Worm (Caenorhabditis elegans) whole organism, late embryonic: Measurements from ENCODE around the gene F28G4.4.
A peak's percentile ranks its signal among the peaks of the same experiment; 100 is the strongest.

Experiments used
- C08G9.2 ChIP-seq: sonication (generic microtip); optimal IDR thresholded peaks from 2 replicates; lab custom pipeline; 2016; ENCODE audit warnings: mild to moderate bottlenecking, missing genetic modification characterization, moderate library complexity, missing compliant biosample characterization
- C38D4.7 ChIP-seq: fragments of 200-800 bp; sonication (Bioruptor generic); optimal IDR thresholded peaks from 2 replicates; lab custom pipeline; 2018; ENCODE audit warnings: mild to moderate bottlenecking, missing genetic modification characterization, moderate library complexity, missing compliant biosample characterization
- K02D7.2 ChIP-seq: sonication (generic microtip); optimal IDR thresholded peaks from 2 replicates; lab custom pipeline; 2017; ENCODE audit warnings: mild to moderate bottlenecking, missing genetic modification characterization, missing compliant biosample characterization
- T23F11.4 ChIP-seq: fragments of 200-800 bp; sonication (Bioruptor generic); optimal IDR thresholded peaks from 2 replicates; lab custom pipeline; 2018; ENCODE audit warnings: mild to moderate bottlenecking, missing genetic modification characterization, missing compliant biosample characterization
- Y22D7AL.16 ChIP-seq: sonication (generic microtip); optimal IDR thresholded peaks from 2 replicates; lab custom pipeline; 2016; ENCODE audit warnings: missing genetic modification characterization, missing compliant biosample characterization
- ama-1 ChIP-seq: fragments of 150-350 bp; optimal IDR thresholded peaks from 2 replicates; lab custom pipeline; 2014
- ceh-18 ChIP-seq: sonication (generic microtip); optimal IDR thresholded peaks from 2 replicates; lab custom pipeline; 2016; ENCODE audit warnings: missing genetic modification characterization, missing compliant biosample characterization
- ceh-22 ChIP-seq: sonication (generic microtip); optimal IDR thresholded peaks from 2 replicates; lab custom pipeline; 2017; ENCODE audit warnings: missing biosample characterization, missing genetic modification characterization
- ceh-31 ChIP-seq: sonication (generic microtip); optimal IDR thresholded peaks from 2 replicates; lab custom pipeline; 2016; ENCODE audit warnings: missing genetic modification characterization, missing compliant biosample characterization
- ceh-34 ChIP-seq: sonication (generic microtip); optimal IDR thresholded peaks from 2 replicates; lab custom pipeline; 2016; ENCODE audit warnings: mild to moderate bottlenecking, missing genetic modification characterization, missing compliant biosample characterization
- ceh-6 ChIP-seq: fragments of 200-800 bp; sonication (Bioruptor generic); optimal IDR thresholded peaks from 2 replicates; lab custom pipeline; 2018; ENCODE audit warnings: mild to moderate bottlenecking, missing genetic modification characterization, missing compliant biosample characterization
- che-1 ChIP-seq: sonication (generic microtip); optimal IDR thresholded peaks from 2 replicates; lab custom pipeline; 2016; ENCODE audit warnings: mild to moderate bottlenecking, missing genetic modification characterization, missing compliant biosample characterization
- dmd-4 ChIP-seq: sonication (generic microtip); optimal IDR thresholded peaks from 2 replicates; lab custom pipeline; 2016; ENCODE audit warnings: borderline replicate concordance, missing genetic modification characterization, missing compliant biosample characterization
- elt-2 ChIP-seq: sonication (generic microtip); optimal IDR thresholded peaks from 2 replicates; lab custom pipeline; 2016; ENCODE audit warnings: missing genetic modification reagents, missing genetic modification characterization, missing compliant biosample characterization
- elt-4 ChIP-seq: sonication (generic microtip); optimal IDR thresholded peaks from 2 replicates; lab custom pipeline; 2016; ENCODE audit warnings: missing genetic modification characterization, missing compliant biosample characterization
- eyg-1 ChIP-seq: sonication (generic microtip); optimal IDR thresholded peaks from 2 replicates; lab custom pipeline; 2016; ENCODE audit warnings: missing genotype, missing genetic modification characterization, missing compliant biosample characterization
- fkh-10 ChIP-seq: fragments of 150-350 bp; optimal IDR thresholded peaks from 2 replicates; lab custom pipeline; 2014; ENCODE audit warnings: missing biosample characterization, missing genetic modification reagents, missing genetic modification characterization
- fkh-6 ChIP-seq: sonication (generic microtip); optimal IDR thresholded peaks from 2 replicates; lab custom pipeline; 2016; ENCODE audit warnings: missing genetic modification characterization, missing compliant biosample characterization
- gmeb-2 ChIP-seq: sonication (generic microtip); optimal IDR thresholded peaks from 2 replicates; lab custom pipeline; 2016; ENCODE audit warnings: missing genetic modification characterization, inconsistent platforms, missing compliant biosample characterization
- hlh-13 ChIP-seq: fragments of 200-800 bp; sonication (Bioruptor generic); optimal IDR thresholded peaks from 2 replicates; lab custom pipeline; 2018; ENCODE audit warnings: mild to moderate bottlenecking, missing genetic modification characterization, missing compliant biosample characterization
- hlh-15 ChIP-seq: sonication (generic microtip); optimal IDR thresholded peaks from 2 replicates; lab custom pipeline; 2016; ENCODE audit warnings: missing genetic modification characterization, missing compliant biosample characterization
- hlh-30 ChIP-seq: sonication (generic microtip); optimal IDR thresholded peaks from 2 replicates; lab custom pipeline; 2017; ENCODE audit warnings: antibody characterized with exemption, missing genetic modification characterization, missing compliant biosample characterization; ENCODE audit not compliant: insufficient read depth
- hlh-6 ChIP-seq: sonication (generic microtip); optimal IDR thresholded peaks from 2 replicates; lab custom pipeline; 2016; ENCODE audit warnings: missing genotype, missing genetic modification characterization, missing compliant biosample characterization
- lim-6 ChIP-seq: sonication (generic microtip); optimal IDR thresholded peaks from 2 replicates; lab custom pipeline; 2016; ENCODE audit warnings: missing genetic modification characterization, missing compliant biosample characterization
- lin-11 ChIP-seq: fragments of 200-800 bp; sonication (Bioruptor generic); optimal IDR thresholded peaks from 2 replicates; lab custom pipeline; 2018; ENCODE audit warnings: mild to moderate bottlenecking, missing genetic modification characterization, missing compliant biosample characterization
- nfya-1 ChIP-seq: sonication (generic microtip); optimal IDR thresholded peaks from 2 replicates; lab custom pipeline; 2017; ENCODE audit warnings: missing genetic modification characterization, mild to moderate bottlenecking, missing compliant biosample characterization, antibody characterized with exemption, moderate library complexity
- pag-3 ChIP-seq: sonication (generic microtip); optimal IDR thresholded peaks from 2 replicates; lab custom pipeline; 2016; ENCODE audit warnings: missing compliant biosample characterization, missing genetic modification characterization, borderline replicate concordance
- pat-9 ChIP-seq: fragments of 200-800 bp; sonication (Bioruptor generic); optimal IDR thresholded peaks from 2 replicates; lab custom pipeline; 2018; ENCODE audit warnings: mild to moderate bottlenecking, missing genetic modification characterization, moderate library complexity, missing compliant biosample characterization
- pqm-1 ChIP-seq: sonication (generic microtip); optimal IDR thresholded peaks from 2 replicates; lab custom pipeline; 2016; ENCODE audit warnings: missing genetic modification characterization, missing compliant biosample characterization
- ref-2 ChIP-seq: sonication (generic microtip); optimal IDR thresholded peaks from 2 replicates; lab custom pipeline; 2016; ENCODE audit warnings: missing genetic modification characterization, missing compliant biosample characterization
- sox-4 ChIP-seq: sonication (generic microtip); optimal IDR thresholded peaks from 2 replicates; lab custom pipeline; 2017; ENCODE audit warnings: mild to moderate bottlenecking, missing genetic modification characterization, inconsistent platforms, missing compliant biosample characterization
- syd-9 ChIP-seq: sonication (generic microtip); optimal IDR thresholded peaks from 2 replicates; lab custom pipeline; 2016; ENCODE audit warnings: mild to moderate bottlenecking, missing genetic modification characterization, moderate library complexity, missing compliant biosample characterization
- tbx-2 ChIP-seq: sonication (generic microtip); optimal IDR thresholded peaks from 2 replicates; lab custom pipeline; 2016; ENCODE audit warnings: missing genetic modification characterization, missing compliant biosample characterization
- unc-86 ChIP-seq: sonication (generic microtip); optimal IDR thresholded peaks from 2 replicates; lab custom pipeline; 2016; ENCODE audit warnings: missing genetic modification characterization, missing compliant biosample characterization

Gene F28G4.4

ce11 chrV:16302439-16302838, 16.7 kb upstream of the F28G4.4 start, which contains the start of the genes C31A11.13 and oac-6:
Gene C31A11.13, minus strand, starts transcription at chrV:16302551.
Gene oac-6, plus strand, starts transcription at chrV:16302717.
- TF ChIP-seq K02D7.2 (no peak), elt-2 (tag; lab: Kevin White, UChicago) (peak; percentile 63)

DNA sequence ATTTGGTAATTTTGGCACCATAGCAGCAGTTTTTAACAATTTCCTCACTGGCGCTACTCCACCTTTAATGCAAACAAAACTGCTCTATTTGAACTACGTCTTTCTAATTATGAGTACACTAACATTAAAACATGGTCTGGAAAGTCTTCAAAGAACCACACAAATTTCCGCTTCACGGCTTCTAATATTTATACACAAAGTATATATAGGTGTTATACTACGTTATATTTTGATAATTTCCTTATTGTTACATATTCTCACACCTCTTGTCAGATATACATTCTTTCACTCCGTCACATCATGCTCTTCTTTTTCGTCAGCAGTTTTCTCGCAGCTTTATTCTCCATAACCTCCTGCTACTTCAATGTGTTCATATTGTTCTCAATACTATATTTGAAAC, 14.6 kb upstream of the F28G4.4 start, which contains the start of gene srbc-82:
Gene srbc-82 (plus strand): TSS at position 301 of the 400 bp plus-strand sequence.
- TF ChIP-seq ceh-6 (GFP tag; lab: Kevin White, UChicago) (no peak), C08G9.2 (tag; lab: Kevin White, UChicago) (no peak), ceh-31 (no peak)

- TF ChIP-seq hlh-15 (no peak), nfya-1 (tag; lab: Kevin White, UChicago) (no peak), C38D4.7 (GFP tag; lab: Kevin White, UChicago) (no peak)
These were observed 14.1 kb upstream of the F28G4.4 start for ce11 chrV:16299834-16300233.

DNA sequence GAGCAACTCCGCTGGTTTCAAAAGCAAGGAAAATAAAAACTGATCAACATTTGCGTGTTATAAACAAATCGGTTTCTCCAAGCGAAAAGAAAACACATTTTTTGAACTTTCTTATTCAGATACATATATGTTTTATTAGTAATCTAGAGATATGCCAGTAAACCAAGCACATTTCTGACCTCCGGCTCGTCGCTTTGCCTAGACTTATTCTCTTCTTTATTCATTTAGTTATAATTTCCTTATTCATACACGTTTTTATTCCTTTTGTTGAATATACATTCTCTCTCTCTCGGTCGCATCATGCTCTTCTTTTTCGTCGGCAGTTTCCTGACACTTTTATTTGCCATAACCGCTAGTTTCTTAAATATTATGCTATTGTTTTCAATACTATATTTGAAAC, 13.0 kb upstream of the F28G4.4 start, which contains the start of gene srbc-84:
Gene srbc-84 (plus strand): TSS at position 301 of the 400 bp plus-strand sequence.
- TF ChIP-seq ceh-34 (tag; lab: Kevin White, UChicago) (no peak), syd-9 (tag; lab: Kevin White, UChicago) (no peak), Y22D7AL.16 (tag; lab: Kevin White, UChicago) (no peak), ama-1 (lab: Kevin White, UChicago) (no peak), hlh-30 (tag; lab: Kevin White, UChicago) (no peak), sox-4 (tag; lab: Kevin White, UChicago) (no peak), hlh-13 (GFP tag; lab: Kevin White, UChicago) (no peak), fkh-10 (GFP tag; lab: Kevin White, UChicago) (no peak)

DNA sequence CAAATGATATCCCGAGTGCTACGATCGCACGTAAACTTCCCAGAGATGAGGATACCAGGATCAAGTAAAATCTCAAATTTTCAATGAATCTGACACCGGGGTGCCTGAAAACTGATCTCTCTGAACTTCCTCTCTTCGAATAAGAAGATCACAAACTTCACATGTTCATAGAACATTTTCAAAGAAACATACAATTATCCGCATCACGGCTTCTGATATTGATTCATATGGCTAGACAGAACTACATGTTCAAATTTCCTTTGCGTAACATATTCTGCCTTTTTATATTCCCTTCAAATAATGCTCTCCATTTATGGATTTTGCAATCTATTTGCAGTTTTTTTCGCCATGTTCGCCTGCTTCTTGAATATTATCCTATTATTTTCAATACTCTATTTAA, 11.4 kb upstream of the F28G4.4 start, which contains the start of gene srbc-83:
Gene srbc-83 (plus strand): TSS at position 301 of the 400 bp plus-strand sequence.
- TF ChIP-seq fkh-6 (tag; lab: Kevin White, UChicago) (no peak), eyg-1 (tag; lab: Kevin White, UChicago) (no peak), ceh-22 (no peak), unc-86 (tag; lab: Kevin White, UChicago) (no peak), lin-11 (no peak), T23F11.4 (no peak), hlh-6 (tag; lab: Kevin White, UChicago) (no peak), tbx-2 (tag; lab: Kevin White, UChicago) (no peak), sox-4 (tag; lab: Kevin White, UChicago) (no peak), syd-9 (tag; lab: Kevin White, UChicago) (no peak), ref-2 (tag; lab: Kevin White, UChicago) (no peak), elt-4 (no peak), dmd-4 (tag; lab: Kevin White, UChicago) (no peak), Y22D7AL.16 (tag; lab: Kevin White, UChicago) (no peak), hlh-30 (tag; lab: Kevin White, UChicago) (no peak), pqm-1 (no peak), nfya-1 (tag; lab: Kevin White, UChicago) (no peak)

ce11 chrV:16292409-16292808, 6.7 kb upstream of the F28G4.4 start, which contains the start of gene oac-5:
Gene oac-5, plus strand, starts transcription at chrV:16292709.
- TF ChIP-seq hlh-6 (tag; lab: Kevin White, UChicago): no peak
- TF ChIP-seq gmeb-2 (tag; lab: Kevin White, UChicago): no peak
- no peak for TF ChIP-seq ama-1 (lab: Kevin White, UChicago)
- TF ChIP-seq che-1: no peak
- TF ChIP-seq ceh-18 (tag; lab: Kevin White, UChicago): no peak
- no peak for TF ChIP-seq lim-6 (tag; lab: Kevin White, UChicago)
- TF ChIP-seq pat-9 (tag; lab: Kevin White, UChicago): no peak
- no peak for TF ChIP-seq sox-4 (tag; lab: Kevin White, UChicago)
- TF ChIP-seq pag-3 (tag; lab: Kevin White, UChicago): no peak
